Fruit fly (Drosophila melanogaster) whole organism, adult: ENCODE measurements around the gene sif.

Experiments used
- CG11617 ChIP-seq: fragments of 200-800 bp; sonication (Bioruptor generic); optimal IDR thresholded peaks from 2 replicates; lab custom pipeline; 2017; ENCODE audit warnings: mild to moderate bottlenecking, missing biosample characterization, missing genetic modification reagents, missing genetic modification characterization
- CG12768 ChIP-seq: fragments of 200-800 bp; sonication (Bioruptor generic); optimal IDR thresholded peaks from 2 replicates; lab custom pipeline; 2017; ENCODE audit warnings: missing biosample characterization, missing genetic modification characterization, mild to moderate bottlenecking, moderate library complexity, missing genetic modification reagents
- CG1620 ChIP-seq: fragments of 200-800 bp; sonication (Bioruptor generic); optimal IDR thresholded peaks from 2 replicates; lab custom pipeline; 2016; ENCODE audit warnings: missing biosample characterization, missing genetic modification characterization
- CG5204 ChIP-seq: fragments of 200-800 bp; sonication (Bioruptor generic); optimal IDR thresholded peaks from 2 replicates; lab custom pipeline; 2016; ENCODE audit warnings: missing biosample characterization, missing genetic modification characterization
- CG7101 ChIP-seq: fragments of 200-800 bp; sonication (Bioruptor generic); optimal IDR thresholded peaks from 2 replicates; lab custom pipeline; 2018; ENCODE audit warnings: missing biosample characterization, mild to moderate bottlenecking, missing genetic modification characterization, moderate library complexity
- Clk ChIP-seq: fragments of 200-800 bp; sonication (Bioruptor generic); optimal IDR thresholded peaks from 2 replicates; lab custom pipeline; 2017; ENCODE audit warnings: missing biosample characterization, missing genetic modification characterization
- Crg-1 ChIP-seq: fragments of 200-800 bp; sonication (Bioruptor generic); optimal IDR thresholded peaks from 2 replicates; lab custom pipeline; 2016; ENCODE audit warnings: missing biosample characterization, missing genetic modification characterization
- Hr96 ChIP-seq: fragments of 200-800 bp; sonication (Bioruptor generic); optimal IDR thresholded peaks from 2 replicates; lab custom pipeline; 2016; ENCODE audit warnings: missing biosample characterization, missing genetic modification characterization
- cic ChIP-seq: fragments of 200-800 bp; sonication (Bioruptor generic); optimal IDR thresholded peaks from 2 replicates; lab custom pipeline; 2017; ENCODE audit warnings: missing biosample characterization, mild to moderate bottlenecking, missing genetic modification characterization, moderate library complexity
- kay ChIP-seq: fragments of 200-800 bp; sonication (Bioruptor generic); peaks from one replicate; lab custom pipeline; 2016; ENCODE audit warnings: missing biosample characterization, missing genetic modification characterization, borderline replicate concordance
- tj ChIP-seq: fragments of 200-800 bp; sonication (Bioruptor generic); optimal IDR thresholded peaks from 3 replicates; lab custom pipeline; 2017; ENCODE audit warnings: missing biosample characterization, mild to moderate bottlenecking, missing genetic modification characterization, moderate library complexity

dm6 chr3L:5657221-5657963, at the start of gene sif:
- TF ChIP-seq Crg-1 (GFP tag; lab: Kevin White, UChicago) (no peak), Hr96 (GFP tag; lab: Kevin White, UChicago) (no peak), CG11617 (GFP tag; lab: Kevin White, UChicago) (no peak), tj (GFP tag; lab: Kevin White, UChicago) (no peak), CG5204 (GFP tag; lab: Kevin White, UChicago) (no peak), CG12768 (GFP tag; lab: Kevin White, UChicago) (no peak), CG1620 (no peak), cic (GFP tag; lab: Kevin White, UChicago) (no peak), CG7101 (tag; lab: Kevin White, UChicago) (no peak), Clk (no peak), kay (GFP tag; lab: Kevin White, UChicago) (no peak)
